Fruit fly (Drosophila melanogaster): ENCODE measurements around the gene CG16998.

DNA sequence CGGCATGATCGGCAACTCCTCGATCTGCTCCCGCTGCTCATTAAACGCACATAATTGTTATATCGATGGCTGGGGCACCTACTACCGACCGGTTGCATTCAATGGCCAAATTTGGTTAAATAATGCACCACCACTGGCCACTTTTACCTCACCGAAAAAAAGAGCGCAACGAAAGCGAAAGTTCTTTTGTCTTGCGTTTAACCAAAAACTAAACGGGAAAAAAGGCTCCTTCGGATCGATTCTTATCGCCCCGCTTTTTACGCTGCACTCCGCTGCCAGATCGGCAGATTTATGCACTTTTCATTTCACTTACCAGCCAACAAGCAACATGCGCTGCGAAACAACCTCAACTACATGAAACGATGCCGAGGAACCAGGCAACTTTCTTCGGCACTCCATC lies 5.9 kb upstream of the CG16998 start:
- TF ChIP-seq CG8478 (optimal IDR thresholded peaks at IDR 0.05): no peak
- TF ChIP-seq CTCF (optimal IDR thresholded peaks at IDR 0.05): no peak
